Worm (Caenorhabditis elegans) whole organism, L1 larva: ENCODE results near the gene C04F6.7.

ENCODE experiments used
- C16A3.4 ChIP-seq: fragments of 150-350 bp; optimal IDR thresholded peaks from 2 replicates; lab custom pipeline; 2014; ENCODE audit warnings: missing biosample characterization, missing genetic modification characterization
- alr-1 ChIP-seq: fragments of 200-800 bp; sonication (Bioruptor generic); optimal IDR thresholded peaks from 2 replicates; lab custom pipeline; 2018; ENCODE audit warnings: borderline replicate concordance, mild to moderate bottlenecking, missing genetic modification characterization, missing compliant biosample characterization
- aly-2 ChIP-seq: fragments of 150-350 bp; optimal IDR thresholded peaks from 2 replicates; lab custom pipeline; 2014; ENCODE audit warnings: missing biosample characterization, missing genetic modification characterization
- blmp-1 ChIP-seq: fragments of 150-350 bp; optimal IDR thresholded peaks from 2 replicates; lab custom pipeline; 2014; ENCODE audit warnings: missing biosample characterization, missing genetic modification characterization
- ceh-63 ChIP-seq: fragments of 200-800 bp; sonication (Bioruptor generic); optimal IDR thresholded peaks from 2 replicates; lab custom pipeline; 2018; ENCODE audit warnings: mild to moderate bottlenecking, missing genetic modification characterization, missing compliant biosample characterization
- ceh-90 ChIP-seq: sonication (generic microtip); optimal IDR thresholded peaks from 2 replicates; lab custom pipeline; 2016; ENCODE audit warnings: missing genetic modification characterization, missing compliant biosample characterization
- ces-1 ChIP-seq: fragments of 150-350 bp; optimal IDR thresholded peaks from 2 replicates; lab custom pipeline; 2014; ENCODE audit warnings: missing biosample characterization, missing genetic modification reagents, missing genetic modification characterization
- dsc-1 ChIP-seq: sonication (generic microtip); optimal IDR thresholded peaks from 2 replicates; lab custom pipeline; 2016; ENCODE audit warnings: mild to moderate bottlenecking, missing genetic modification characterization, missing compliant biosample characterization
- efl-1 ChIP-seq, 4 experiments: fragments of 150-350 bp; optimal IDR thresholded peaks in 3 of 4; peaks in 1 of 4; 1 replicate in 1 of 4; 2 replicates in 3 of 4; lab custom pipeline; 2014; ENCODE audit warnings: missing biosample characterization in 2 of 4, missing genetic modification characterization in 2 of 4, missing genetic modification reagents in 2 of 4
- efl-3 ChIP-seq: fragments of 200-800 bp; sonication (Bioruptor generic); optimal IDR thresholded peaks from 2 replicates; lab custom pipeline; 2018; ENCODE audit warnings: mild to moderate bottlenecking, missing genetic modification characterization, missing compliant biosample characterization
- egl-13 ChIP-seq: sonication (generic microtip); optimal IDR thresholded peaks from 2 replicates; lab custom pipeline; 2016; ENCODE audit warnings: missing genotype, missing genetic modification reagents, missing genetic modification characterization, missing compliant biosample characterization
- elt-2 ChIP-seq: sonication (generic microtip); optimal IDR thresholded peaks from 2 replicates; lab custom pipeline; 2016; ENCODE audit warnings: missing genetic modification characterization, mild to moderate bottlenecking, inconsistent platforms, missing compliant biosample characterization, missing genetic modification reagents
- elt-3 ChIP-seq, 6 experiments: fragments of 150-350 bp in 1 of 6; sonication (generic microtip); optimal IDR thresholded peaks; 2 replicates each; lab custom pipeline; 2017 to 2018; ENCODE audit warnings: missing biosample characterization in 6 of 6, missing genetic modification characterization in 6 of 6, inconsistent platforms in 1 of 6
- fkh-4 ChIP-seq: sonication (generic microtip); optimal IDR thresholded peaks from 2 replicates; lab custom pipeline; 2016; ENCODE audit warnings: missing compliant biosample characterization, missing genetic modification characterization, borderline replicate concordance
- grh-1 ChIP-seq: fragments of 200-800 bp; sonication (Bioruptor generic); IDR thresholded peaks from 2 replicates; pipeline ENCODE4 v1.3.6; 2022; ENCODE audit warnings: missing genetic modification reagents, missing genetic modification characterization, missing compliant biosample characterization
- hlh-17 ChIP-seq: fragments of 200-800 bp; sonication (Bioruptor generic); optimal IDR thresholded peaks from 2 replicates; lab custom pipeline; 2018; ENCODE audit warnings: missing genetic modification characterization, mild to moderate bottlenecking, missing compliant biosample characterization, moderate library complexity, borderline replicate concordance
- jun-1 ChIP-seq: fragments of 150-350 bp; optimal IDR thresholded peaks from 2 replicates; lab custom pipeline; 2014; ENCODE audit warnings: missing biosample characterization, missing genetic modification reagents, missing genetic modification characterization
- lin-35 ChIP-seq, 2 experiments: fragments of 150-350 bp; optimal IDR thresholded peaks; 2 replicates each; lab custom pipeline; 2014; ENCODE audit warnings: missing biosample characterization in 2 of 2, missing genetic modification characterization in 2 of 2, missing genetic modification reagents in 2 of 2
- lsy-2 ChIP-seq, 2 experiments: fragments of 150-350 bp; optimal IDR thresholded peaks; 2 replicates each; lab custom pipeline; 2014; ENCODE audit warnings: missing biosample characterization in 2 of 2, missing genetic modification characterization in 2 of 2
- mab-9 ChIP-seq: fragments of 200-800 bp; sonication (Bioruptor generic); IDR thresholded peaks from 2 replicates; pipeline ENCODE4 v1.3.6; 2022; ENCODE audit warnings: missing genetic modification reagents, missing genetic modification characterization, missing compliant biosample characterization
- mdl-1 ChIP-seq, 2 experiments: fragments of 150-350 bp; optimal IDR thresholded peaks; 2 replicates each; lab custom pipeline; 2014 to 2017; ENCODE audit warnings: missing biosample characterization in 2 of 2, missing genetic modification characterization in 2 of 2, inconsistent platforms in 1 of 2
- nhr-19 ChIP-seq: fragments of 200-800 bp; sonication (Bioruptor generic); conservative IDR thresholded peaks from 2 replicates; pipeline ENCODE4 v1.3.6; 2022; ENCODE audit warnings: missing genetic modification characterization, missing compliant biosample characterization
- nhr-237 ChIP-seq: fragments of 150-350 bp; optimal IDR thresholded peaks from 2 replicates; lab custom pipeline; 2014; ENCODE audit warnings: missing biosample characterization, missing genetic modification characterization
- nhr-47 ChIP-seq: sonication (generic microtip); optimal IDR thresholded peaks from 2 replicates; lab custom pipeline; 2016; ENCODE audit warnings: mild to moderate bottlenecking, missing genetic modification characterization, moderate library complexity, missing compliant biosample characterization
- nhr-76 ChIP-seq: sonication (generic microtip); optimal IDR thresholded peaks from 2 replicates; lab custom pipeline; 2017; ENCODE audit warnings: missing biosample characterization, missing genetic modification characterization
- nhr-77 ChIP-seq: fragments of 150-350 bp; optimal IDR thresholded peaks from 2 replicates; lab custom pipeline; 2014; ENCODE audit warnings: missing biosample characterization, missing genetic modification characterization
- nhr-84 ChIP-seq: sonication (generic microtip); optimal IDR thresholded peaks from 2 replicates; lab custom pipeline; 2017; ENCODE audit warnings: missing biosample characterization, missing genetic modification characterization
- snpc-4 ChIP-seq: fragments of 150-350 bp; optimal IDR thresholded peaks from 2 replicates; lab custom pipeline; 2014; ENCODE audit warnings: missing biosample characterization, missing genetic modification characterization
- snu-23 ChIP-seq: sonication (generic microtip); optimal IDR thresholded peaks from 2 replicates; lab custom pipeline; 2016; ENCODE audit warnings: missing genetic modification characterization, missing compliant biosample characterization
- sox-4 ChIP-seq: sonication (generic microtip); optimal IDR thresholded peaks from 2 replicates; lab custom pipeline; 2016; ENCODE audit warnings: missing genetic modification characterization, missing compliant biosample characterization
- sptf-1 ChIP-seq: fragments of 150-350 bp; optimal IDR thresholded peaks from 2 replicates; lab custom pipeline; 2014; ENCODE audit warnings: missing biosample characterization, missing genetic modification characterization
- swsn-7 ChIP-seq: sonication (generic microtip); optimal IDR thresholded peaks from 2 replicates; lab custom pipeline; 2016; ENCODE audit warnings: missing genetic modification characterization, missing compliant biosample characterization
- unc-86 ChIP-seq: sonication (generic microtip); optimal IDR thresholded peaks from 2 replicates; lab custom pipeline; 2016; ENCODE audit warnings: missing genetic modification characterization, missing compliant biosample characterization
- xbp-1 ChIP-seq: sonication (generic microtip); optimal IDR thresholded peaks from 2 replicates; lab custom pipeline; 2016; ENCODE audit warnings: missing genetic modification characterization, missing compliant biosample characterization
- zag-1 ChIP-seq: fragments of 150-350 bp; optimal IDR thresholded peaks from 2 replicates; lab custom pipeline; 2014; ENCODE audit warnings: missing biosample characterization, missing genetic modification characterization
- ztf-4 ChIP-seq: fragments of 150-350 bp; optimal IDR thresholded peaks from 2 replicates; lab custom pipeline; 2014; ENCODE audit warnings: missing biosample characterization, missing genetic modification characterization

C04F6.7 gene

ce11 chrX:3401701-3402100 lies 17.3 kb downstream of the C04F6.7 start, which contains the start of gene C04F6.9:
C04F6.9 (plus strand) TSS chrX:3402001.
- TF ChIP-seq nhr-84 (tag; lab: Kevin White, UChicago) (no peak), snpc-4 (tag; lab: Kevin White, UChicago) (no peak), nhr-76 (tag; lab: Kevin White, UChicago) (no peak), ceh-63 (GFP tag; lab: Kevin White, UChicago) (no peak), nhr-19 (GFP tag; lab: Robert Waterston, UW) (no peak), aly-2 (tag; lab: Kevin White, UChicago) (no peak), grh-1 (GFP tag; lab: Robert Waterston, UW) (no peak), elt-3 (tag; optimal IDR thresholded peaks at IDR 0.05; lab: Kevin White, UChicago) (no peak), fkh-4 (tag; lab: Kevin White, UChicago) (no peak), zag-1 (tag; lab: Kevin White, UChicago) (no peak), blmp-1 (tag; lab: Kevin White, UChicago) (no peak), elt-2 (tag; lab: Kevin White, UChicago) (no peak), jun-1 (tag; lab: Kevin White, UChicago) (no peak), snu-23 (GFP tag; lab: Kevin White, UChicago) (no peak), ces-1 (GFP tag; lab: Kevin White, UChicago) (no peak), egl-13 (no peak), swsn-7 (no peak)

- TF ChIP-seq unc-86 (tag; lab: Kevin White, UChicago) = no peak
- no peak for TF ChIP-seq hlh-17 (GFP tag; lab: Kevin White, UChicago)
- no peak for TF ChIP-seq nhr-237
- no peak for TF ChIP-seq mdl-1 (tag; optimal IDR thresholded peaks at IDR 0.05; lab: Kevin White, UChicago)
- no peak for TF ChIP-seq swsn-7
- no peak for TF ChIP-seq sox-4 (tag; lab: Kevin White, UChicago)
These were observed 18.6 kb downstream of the C04F6.7 start for ce11 chrX:3400387-3400786.

- TF ChIP-seq ceh-90 (tag; lab: Kevin White, UChicago) (no peak), alr-1 (tag; lab: Kevin White, UChicago) (no peak), sptf-1 (no peak), lsy-2 (tag; optimal IDR thresholded peaks at IDR 0.05; lab: Kevin White, UChicago) (no peak), nhr-84 (tag; lab: Kevin White, UChicago) (no peak), mab-9 (GFP tag; lab: Robert Waterston, UW) (no peak), xbp-1 (tag; lab: Kevin White, UChicago) (no peak), C16A3.4 (no peak), dsc-1 (tag; lab: Kevin White, UChicago) (no peak), snpc-4 (tag; lab: Kevin White, UChicago) (no peak), snu-23 (GFP tag; lab: Kevin White, UChicago) (no peak), nhr-47 (no peak), efl-1 (optimal IDR thresholded peaks at IDR 0.05; lab: Kevin White, UChicago) (no peak), efl-1 (GFP tag; optimal IDR thresholded peaks at IDR 0.05 in 1 of 2; lab: Kevin White, UChicago) (no peak), lin-35 (GFP tag; optimal IDR thresholded peaks at IDR 0.05; lab: Kevin White, UChicago) (no peak), efl-3 (GFP tag; lab: Kevin White, UChicago) (no peak), nhr-77 (no peak)
- TF ChIP-seq, all 84 proteins: peak for 0
These were observed 19.1 kb downstream of the C04F6.7 start, which contains the start of gene cht-1 for ce11 chrX:3399917-3400316. cht-1 (minus strand) TSS chrX:3400017.

- peak; percentile 70 for TF ChIP-seq blmp-1 (tag; lab: Kevin White, UChicago)
- no peak for TF ChIP-seq ztf-4 (tag; lab: Kevin White, UChicago)
These were observed 22.2 kb downstream of the C04F6.7 start for ce11 chrX:3396735-3397134.
